Worm (Caenorhabditis elegans) whole organism, L1 larva: Measurements from ENCODE around the gene mlh-1.
A peak's percentile ranks its signal among the peaks of the same experiment; 100 is the strongest.

Experiments
- C16A3.4 ChIP-seq: fragments of 150-350 bp; optimal IDR thresholded peaks from 2 replicates; lab custom pipeline; 2014; ENCODE audit warnings: missing biosample characterization, missing genetic modification characterization
- C34B4.2 ChIP-seq: sonication (generic microtip); optimal IDR thresholded peaks from 2 replicates; lab custom pipeline; 2017; ENCODE audit warnings: mild to moderate bottlenecking, missing genetic modification characterization, missing compliant biosample characterization
- F16B12.6 ChIP-seq: fragments of 150-350 bp; optimal IDR thresholded peaks from 2 replicates; lab custom pipeline; 2014; ENCODE audit warnings: missing biosample characterization, missing genetic modification characterization
- Y116A8C.19 ChIP-seq: sonication (generic microtip); optimal IDR thresholded peaks from 2 replicates; lab custom pipeline; 2016; ENCODE audit warnings: missing compliant biosample characterization, missing genetic modification characterization, borderline replicate concordance
- aha-1 ChIP-seq: fragments of 150-350 bp; optimal IDR thresholded peaks from 2 replicates; lab custom pipeline; 2014; ENCODE audit warnings: missing biosample characterization, missing genetic modification characterization
- alr-1 ChIP-seq: fragments of 200-800 bp; sonication (Bioruptor generic); optimal IDR thresholded peaks from 2 replicates; lab custom pipeline; 2018; ENCODE audit warnings: borderline replicate concordance, mild to moderate bottlenecking, missing genetic modification characterization, missing compliant biosample characterization
- aly-2 ChIP-seq: fragments of 150-350 bp; optimal IDR thresholded peaks from 2 replicates; lab custom pipeline; 2014; ENCODE audit warnings: missing biosample characterization, missing genetic modification characterization
- ama-1 ChIP-seq: fragments of 150-350 bp; optimal IDR thresholded peaks from 2 replicates; lab custom pipeline; 2014
- blmp-1 ChIP-seq: fragments of 150-350 bp; optimal IDR thresholded peaks from 2 replicates; lab custom pipeline; 2014; ENCODE audit warnings: missing biosample characterization, missing genetic modification characterization
- ceh-63 ChIP-seq: fragments of 200-800 bp; sonication (Bioruptor generic); optimal IDR thresholded peaks from 2 replicates; lab custom pipeline; 2018; ENCODE audit warnings: mild to moderate bottlenecking, missing genetic modification characterization, missing compliant biosample characterization
- ceh-88 ChIP-seq: fragments of 200-800 bp; sonication (Bioruptor generic); IDR thresholded peaks from 2 replicates; pipeline ENCODE4 v1.3.6; 2022; ENCODE audit warnings: missing genetic modification characterization, missing compliant biosample characterization
- ceh-90 ChIP-seq: sonication (generic microtip); optimal IDR thresholded peaks from 2 replicates; lab custom pipeline; 2016; ENCODE audit warnings: missing genetic modification characterization, missing compliant biosample characterization
- dpl-1 ChIP-seq, 3 experiments: fragments of 150-350 bp in 2 of 3; sonication (generic microtip) in 1 of 3; optimal IDR thresholded peaks; 2 replicates each; lab custom pipeline; 2014 to 2017; ENCODE audit warnings: missing biosample characterization in 3 of 3, missing genetic modification characterization in 3 of 3, missing genetic modification reagents in 3 of 3
- dsc-1 ChIP-seq: sonication (generic microtip); optimal IDR thresholded peaks from 2 replicates; lab custom pipeline; 2016; ENCODE audit warnings: mild to moderate bottlenecking, missing genetic modification characterization, missing compliant biosample characterization
- efl-1 ChIP-seq, 4 experiments: fragments of 150-350 bp; optimal IDR thresholded peaks in 3 of 4; peaks in 1 of 4; 1 replicate in 1 of 4; 2 replicates in 3 of 4; lab custom pipeline; 2014; ENCODE audit warnings: missing biosample characterization in 2 of 4, missing genetic modification characterization in 2 of 4, missing genetic modification reagents in 2 of 4
- efl-3 ChIP-seq: fragments of 200-800 bp; sonication (Bioruptor generic); optimal IDR thresholded peaks from 2 replicates; lab custom pipeline; 2018; ENCODE audit warnings: mild to moderate bottlenecking, missing genetic modification characterization, missing compliant biosample characterization
- egl-13 ChIP-seq: sonication (generic microtip); optimal IDR thresholded peaks from 2 replicates; lab custom pipeline; 2016; ENCODE audit warnings: missing genotype, missing genetic modification reagents, missing genetic modification characterization, missing compliant biosample characterization
- egl-27 ChIP-seq, 2 experiments: fragments of 150-350 bp in 1 of 2; sonication (generic microtip); optimal IDR thresholded peaks; 3 replicates each; lab custom pipeline; 2017 to 2018; ENCODE audit warnings: missing biosample characterization in 2 of 2, missing genetic modification characterization in 2 of 2, missing genetic modification reagents in 2 of 2
- elt-2 ChIP-seq: sonication (generic microtip); optimal IDR thresholded peaks from 2 replicates; lab custom pipeline; 2016; ENCODE audit warnings: missing genetic modification characterization, mild to moderate bottlenecking, inconsistent platforms, missing compliant biosample characterization, missing genetic modification reagents
- elt-3 ChIP-seq, 6 experiments: fragments of 150-350 bp in 1 of 6; sonication (generic microtip); optimal IDR thresholded peaks; 2 replicates each; lab custom pipeline; 2017 to 2018; ENCODE audit warnings: missing biosample characterization in 6 of 6, missing genetic modification characterization in 6 of 6, inconsistent platforms in 1 of 6
- ets-5 ChIP-seq: fragments of 200-800 bp; sonication (Bioruptor generic); IDR thresholded peaks from 2 replicates; pipeline ENCODE4 v1.3.6; 2022; ENCODE audit warnings: missing genetic modification characterization, missing compliant biosample characterization
- fkh-10 ChIP-seq: sonication (generic microtip); optimal IDR thresholded peaks from 2 replicates; lab custom pipeline; 2017; ENCODE audit warnings: missing biosample characterization, missing genetic modification reagents, missing genetic modification characterization
- fkh-4 ChIP-seq: sonication (generic microtip); optimal IDR thresholded peaks from 2 replicates; lab custom pipeline; 2016; ENCODE audit warnings: missing compliant biosample characterization, missing genetic modification characterization, borderline replicate concordance
- grh-1 ChIP-seq: fragments of 200-800 bp; sonication (Bioruptor generic); IDR thresholded peaks from 2 replicates; pipeline ENCODE4 v1.3.6; 2022; ENCODE audit warnings: missing genetic modification reagents, missing genetic modification characterization, missing compliant biosample characterization
- hlh-4 ChIP-seq: sonication (generic microtip); optimal IDR thresholded peaks from 2 replicates; lab custom pipeline; 2016; ENCODE audit warnings: mild to moderate bottlenecking, missing genetic modification characterization, missing compliant biosample characterization
- hpl-2 ChIP-seq: fragments of 150-350 bp; optimal IDR thresholded peaks from 2 replicates; lab custom pipeline; 2014; ENCODE audit warnings: missing biosample characterization, missing genetic modification reagents, missing genetic modification characterization
- irx-1 ChIP-seq: sonication (generic microtip); optimal IDR thresholded peaks from 2 replicates; lab custom pipeline; 2016; ENCODE audit warnings: missing genetic modification characterization, missing compliant biosample characterization
- isw-1 ChIP-seq: fragments of 200-800 bp; sonication (Bioruptor generic); IDR thresholded peaks from 2 replicates; pipeline ENCODE4 v1.3.6; 2022; ENCODE audit warnings: missing genetic modification characterization, missing compliant biosample characterization
- jun-1 ChIP-seq: fragments of 150-350 bp; optimal IDR thresholded peaks from 2 replicates; lab custom pipeline; 2014; ENCODE audit warnings: missing biosample characterization, missing genetic modification reagents, missing genetic modification characterization
- lin-35 ChIP-seq, 2 experiments: fragments of 150-350 bp; optimal IDR thresholded peaks; 2 replicates each; lab custom pipeline; 2014; ENCODE audit warnings: missing biosample characterization in 2 of 2, missing genetic modification characterization in 2 of 2, missing genetic modification reagents in 2 of 2
- mab-9 ChIP-seq: fragments of 200-800 bp; sonication (Bioruptor generic); IDR thresholded peaks from 2 replicates; pipeline ENCODE4 v1.3.6; 2022; ENCODE audit warnings: missing genetic modification reagents, missing genetic modification characterization, missing compliant biosample characterization
- mdl-1 ChIP-seq, 2 experiments: fragments of 150-350 bp; optimal IDR thresholded peaks; 2 replicates each; lab custom pipeline; 2014 to 2017; ENCODE audit warnings: missing biosample characterization in 2 of 2, missing genetic modification characterization in 2 of 2, inconsistent platforms in 1 of 2
- mef-2 ChIP-seq: fragments of 150-350 bp; optimal IDR thresholded peaks from 2 replicates; lab custom pipeline; 2014; ENCODE audit warnings: missing biosample characterization, missing genetic modification characterization
- nhr-19 ChIP-seq: fragments of 200-800 bp; sonication (Bioruptor generic); conservative IDR thresholded peaks from 2 replicates; pipeline ENCODE4 v1.3.6; 2022; ENCODE audit warnings: missing genetic modification characterization, missing compliant biosample characterization
- nhr-20 ChIP-seq: sonication (generic microtip); optimal IDR thresholded peaks from 2 replicates; lab custom pipeline; 2016; ENCODE audit warnings: mild to moderate bottlenecking, missing genetic modification characterization, missing compliant biosample characterization
- nhr-237 ChIP-seq: fragments of 150-350 bp; optimal IDR thresholded peaks from 2 replicates; lab custom pipeline; 2014; ENCODE audit warnings: missing biosample characterization, missing genetic modification characterization
- nhr-47 ChIP-seq: sonication (generic microtip); optimal IDR thresholded peaks from 2 replicates; lab custom pipeline; 2016; ENCODE audit warnings: mild to moderate bottlenecking, missing genetic modification characterization, moderate library complexity, missing compliant biosample characterization
- nhr-71 ChIP-seq: sonication (generic microtip); optimal IDR thresholded peaks from 2 replicates; lab custom pipeline; 2016; ENCODE audit warnings: mild to moderate bottlenecking, missing genetic modification characterization, moderate library complexity, missing compliant biosample characterization
- nhr-76 ChIP-seq: sonication (generic microtip); optimal IDR thresholded peaks from 2 replicates; lab custom pipeline; 2017; ENCODE audit warnings: missing biosample characterization, missing genetic modification characterization
- nhr-84 ChIP-seq: sonication (generic microtip); optimal IDR thresholded peaks from 2 replicates; lab custom pipeline; 2017; ENCODE audit warnings: missing biosample characterization, missing genetic modification characterization
- nhr-85 ChIP-seq: sonication (generic microtip); peaks from one replicate; lab custom pipeline; 2016; ENCODE audit warnings: missing genetic modification characterization, inconsistent platforms, missing compliant biosample characterization
- rnt-1 ChIP-seq: sonication (generic microtip); optimal IDR thresholded peaks from 2 replicates; lab custom pipeline; 2016; ENCODE audit warnings: mild to moderate bottlenecking, missing genetic modification characterization, moderate library complexity, missing compliant biosample characterization
- skn-1 ChIP-seq: fragments of 150-350 bp; optimal IDR thresholded peaks from 2 replicates; lab custom pipeline; 2014; ENCODE audit warnings: missing biosample characterization, missing genetic modification characterization
- snpc-4 ChIP-seq: fragments of 150-350 bp; optimal IDR thresholded peaks from 2 replicates; lab custom pipeline; 2014; ENCODE audit warnings: missing biosample characterization, missing genetic modification characterization
- sox-4 ChIP-seq: sonication (generic microtip); optimal IDR thresholded peaks from 2 replicates; lab custom pipeline; 2016; ENCODE audit warnings: missing genetic modification characterization, missing compliant biosample characterization
- tbx-2 ChIP-seq: sonication (generic microtip); optimal IDR thresholded peaks from 2 replicates; lab custom pipeline; 2016; ENCODE audit warnings: missing genetic modification characterization, missing compliant biosample characterization
- unc-130 ChIP-seq: fragments of 150-350 bp; optimal IDR thresholded peaks from 2 replicates; lab custom pipeline; 2017; ENCODE audit warnings: missing biosample characterization, missing genetic modification characterization, inconsistent platforms
- unc-30 ChIP-seq: sonication (generic microtip); optimal IDR thresholded peaks from 2 replicates; lab custom pipeline; 2017; ENCODE audit warnings: missing biosample characterization, missing genetic modification characterization
- unc-62 ChIP-seq: fragments of 150-350 bp; optimal IDR thresholded peaks from 2 replicates; lab custom pipeline; 2014; ENCODE audit warnings: missing biosample characterization, missing genetic modification reagents, missing genetic modification characterization
- unc-86 ChIP-seq: sonication (generic microtip); optimal IDR thresholded peaks from 2 replicates; lab custom pipeline; 2016; ENCODE audit warnings: missing genetic modification characterization, missing compliant biosample characterization

mlh-1 gene

ce11 chrIII:13465918-13466592, 48.3 kb downstream of the mlh-1 start, which contains the start of gene cdk-5 (continued):
- TF ChIP-seq efl-3 (GFP tag; lab: Kevin White, UChicago): no peak
- TF ChIP-seq unc-62 (GFP tag; lab: Kevin White, UChicago): no peak
- TF ChIP-seq ama-1 (lab: Kevin White, UChicago): peak; percentile 93
- peak; percentile 93 for TF ChIP-seq unc-130 (tag; lab: Kevin White, UChicago)
- TF ChIP-seq hlh-4: no peak
- TF ChIP-seq skn-1 (tag; lab: Kevin White, UChicago): peak; percentile 91
- peak; percentile 97 for TF ChIP-seq tbx-2 (tag; lab: Kevin White, UChicago)
- no peak for TF ChIP-seq Y116A8C.19
- TF ChIP-seq egl-27 (tag; optimal IDR thresholded peaks at IDR 0.05; lab: Kevin White, UChicago): no peak
- TF ChIP-seq nhr-20 (tag; lab: Kevin White, UChicago): peak; percentile 95
- peak; percentile 92 to 93 for TF ChIP-seq lin-35 (GFP tag; optimal IDR thresholded peaks at IDR 0.05; lab: Kevin White, UChicago)
- peak; percentile 97 for TF ChIP-seq dsc-1 (tag; lab: Kevin White, UChicago)
- TF ChIP-seq ceh-90 (tag; lab: Kevin White, UChicago): peak; percentile 43
- TF ChIP-seq nhr-84 (tag; lab: Kevin White, UChicago): no peak
- TF ChIP-seq ceh-88 (GFP tag; lab: Robert Waterston, UW): peak; percentile 58
- peak; percentile 81 for TF ChIP-seq mab-9 (GFP tag; lab: Robert Waterston, UW)
- peak; percentile 58 for TF ChIP-seq fkh-10 (GFP tag; lab: Kevin White, UChicago)
- peak; percentile 72 for TF ChIP-seq aha-1 (tag; lab: Kevin White, UChicago)
- TF ChIP-seq rnt-1 (tag; lab: Kevin White, UChicago): peak; percentile 94
- TF ChIP-seq alr-1 (tag; lab: Kevin White, UChicago): no peak
- TF ChIP-seq aly-2 (tag; lab: Kevin White, UChicago): peak; percentile 96
- peak; percentile 94 for TF ChIP-seq nhr-85
- peak; percentile 85 to 91 (median 90) for TF ChIP-seq dpl-1 (GFP tag; optimal IDR thresholded peaks at IDR 0.05; lab: Kevin White, UChicago)
- peak; percentile 83 for TF ChIP-seq hpl-2 (GFP tag; lab: Kevin White, UChicago)
- no peak for TF ChIP-seq nhr-76 (tag; lab: Kevin White, UChicago)
- TF ChIP-seq F16B12.6: peak; percentile 71
- peak; percentile 82 for TF ChIP-seq sox-4 (tag; lab: Kevin White, UChicago)
- TF ChIP-seq C16A3.4 (tag; lab: Kevin White, UChicago): peak; percentile 95
- TF ChIP-seq unc-86 (tag; lab: Kevin White, UChicago): peak; percentile 95
- TF ChIP-seq egl-13: peak; percentile 87
- no peak for TF ChIP-seq C34B4.2 (tag; lab: Kevin White, UChicago)
- TF ChIP-seq mdl-1 (tag; optimal IDR thresholded peaks at IDR 0.05; lab: Kevin White, UChicago): peak in 1 of 2 experiments; percentile 87
- peak; percentile 98 for TF ChIP-seq nhr-71 (tag; lab: Kevin White, UChicago)
- peak; percentile 95 for TF ChIP-seq nhr-19 (GFP tag; lab: Robert Waterston, UW)
- TF ChIP-seq snpc-4 (tag; lab: Kevin White, UChicago): peak; percentile 87
- TF ChIP-seq efl-1 (optimal IDR thresholded peaks at IDR 0.05; lab: Kevin White, UChicago): peak; percentile 90 to 94
- TF ChIP-seq efl-1 (GFP tag; optimal IDR thresholded peaks at IDR 0.05 in 1 of 2; lab: Kevin White, UChicago): peak; percentile 88 to 99
- TF ChIP-seq grh-1 (GFP tag; lab: Robert Waterston, UW): peak; percentile 87
- peak; percentile 70 for TF ChIP-seq fkh-4 (tag; lab: Kevin White, UChicago)
- TF ChIP-seq ets-5 (GFP tag; lab: Robert Waterston, UW): no peak
- TF ChIP-seq jun-1 (tag; lab: Kevin White, UChicago): peak; percentile 86
- peak; percentile 98 for TF ChIP-seq nhr-47
- TF ChIP-seq irx-1 (tag; lab: Kevin White, UChicago): peak; percentile 93
- peak; percentile 94 for TF ChIP-seq isw-1 (GFP tag; lab: Robert Waterston, UW)
- TF ChIP-seq mef-2: peak; percentile 2
- TF ChIP-seq elt-3 (tag; optimal IDR thresholded peaks at IDR 0.05; lab: Kevin White, UChicago): peak in 2 of 6 experiments; percentile 86 to 87
- no peak for TF ChIP-seq ceh-63 (GFP tag; lab: Kevin White, UChicago)
- TF ChIP-seq nhr-237 (tag; lab: Kevin White, UChicago): peak; percentile 55
- peak; percentile 91 for TF ChIP-seq blmp-1 (tag; lab: Kevin White, UChicago)
- TF ChIP-seq elt-2: peak; percentile 75
- TF ChIP-seq unc-30 (tag; lab: Kevin White, UChicago): peak; percentile 84
